Fruit fly (Drosophila melanogaster): Measurements from ENCODE around the gene CG43085.

Gene CG43085

DNA sequence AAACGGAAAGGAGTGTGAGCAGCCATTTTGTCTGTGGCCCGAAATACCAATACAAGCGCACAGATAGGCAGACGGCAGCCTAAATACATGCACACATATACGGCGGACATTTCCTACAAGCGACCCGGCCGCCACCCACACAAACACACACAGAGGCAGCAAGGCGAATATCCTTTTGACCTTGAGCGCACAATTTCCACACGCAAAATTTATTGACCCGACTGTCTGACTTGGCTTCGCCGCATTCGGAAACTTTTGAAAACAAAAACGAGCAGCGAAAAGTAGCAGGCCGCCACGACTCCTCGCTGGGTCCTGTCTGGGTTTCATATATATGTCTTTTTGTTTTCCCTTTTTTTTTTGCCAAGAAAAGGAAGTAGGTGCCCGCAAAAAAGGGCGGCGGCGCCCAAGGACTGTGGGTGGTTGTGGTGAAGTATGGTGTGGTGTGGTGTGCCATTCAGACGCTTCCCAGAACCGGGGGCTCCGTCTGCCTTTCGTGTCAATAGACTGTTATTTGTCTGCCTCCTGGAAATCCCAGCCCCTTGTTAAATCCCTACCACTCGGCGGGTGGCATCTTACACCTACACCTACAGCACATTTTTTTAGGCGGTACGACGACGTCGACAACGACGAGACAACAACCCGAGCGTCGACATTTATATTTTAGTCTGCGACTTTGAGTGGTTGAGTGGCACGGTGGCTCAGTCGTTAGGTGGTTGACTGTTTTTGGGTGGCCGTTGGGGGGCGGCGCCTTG is 50.6 kb downstream of the CG43085 start:
- no peak for TF ChIP-seq Hr96 (GFP tag; optimal IDR thresholded peaks at IDR 0.05)
- TF ChIP-seq Mnt (GFP tag; optimal IDR thresholded peaks at IDR 0.05): no peak
- no peak for TF ChIP-seq CG11617 (GFP tag; optimal IDR thresholded peaks at IDR 0.05)
- TF ChIP-seq CG12768 (GFP tag; optimal IDR thresholded peaks at IDR 0.05): no peak
- TF ChIP-seq Crg-1 (GFP tag; optimal IDR thresholded peaks at IDR 0.05): no peak
- no peak for TF ChIP-seq pad (GFP tag; optimal IDR thresholded peaks at IDR 0.05)
- no peak for TF ChIP-seq kay (GFP tag; ENCODE audit: borderline replicate concordance)
- no peak for TF ChIP-seq CG5204 (GFP tag; optimal IDR thresholded peaks at IDR 0.05)
- no peak for TF ChIP-seq ovo (GFP tag; optimal IDR thresholded peaks at IDR 0.05)
- TF ChIP-seq CG1620 (GFP tag; optimal IDR thresholded peaks at IDR 0.05): no peak
- TF ChIP-seq Clk (GFP tag; optimal IDR thresholded peaks at IDR 0.05): no peak
